Comparison of ENCODE assay signal across 1 fruit fly cellular context in genomic region chr2L:19416602-19417497, dm6.
TF ChIP-seq lines count a peak whose summit lies in the region.

Gene Lectin-galC1 (plus strand): TSS chr2L:19417447.

TF ChIP-seq in whole organism, embryonic, 481 proteins besides CTCF, POLR2A, EP300 and RAD21 (continued from another document and continues in another):
- TF ChIP-seq exex (tag; optimal IDR thresholded peaks at IDR 0.05; lab: Kevin White, UChicago) (peak; percentile 24), Bgb (GFP tag; IDR thresholded peaks at IDR 0.05; lab: Robert Waterston, UW; ENCODE audit: partially characterized antibody) (no peak), CG12659 (GFP tag; optimal IDR thresholded peaks at IDR 0.05; lab: Kevin White, UChicago) (peak; percentile 77), Aef1 (GFP tag; IDR thresholded peaks at IDR 0.05; lab: Robert Waterston, UW) (peak; percentile 76), CG6765 (GFP tag; optimal IDR thresholded peaks at IDR 0.05; lab: Kevin White, UChicago) (no peak), crp (GFP tag; optimal IDR thresholded peaks at IDR 0.05; lab: Kevin White, UChicago) (peak in 1 of 2 experiments; percentile 52), CG12744 (GFP tag; optimal IDR thresholded peaks at IDR 0.05; lab: Kevin White, UChicago) (peak; percentile 79), CG34422 (GFP tag; IDR thresholded peaks at IDR 0.05; lab: Robert Waterston, UW) (peak; percentile 90; the same call in 1 of the 3 replicates), pb (GFP tag; optimal IDR thresholded peaks at IDR 0.05; lab: Kevin White, UChicago) (peak; percentile 70), ham (GFP tag; IDR thresholded peaks at IDR 0.05; lab: Robert Waterston, UW) (no peak), CG13624 (GFP tag; optimal IDR thresholded peaks at IDR 0.05; lab: Kevin White, UChicago) (peak; percentile 82), CG7745 (tag; optimal IDR thresholded peaks at IDR 0.05; lab: Kevin White, UChicago) (peak; percentile 57), CG34224 (GFP tag; IDR thresholded peaks at IDR 0.05; lab: Robert Waterston, UW; ENCODE audit: partially characterized antibody) (no peak), CG17612 (GFP tag; IDR thresholded peaks at IDR 0.05; lab: Robert Waterston, UW) (peak; percentile 14; the same call in 1 of the 2 replicates), MTF-1 (GFP tag; optimal IDR thresholded peaks at IDR 0.05; lab: Kevin White, UChicago; ENCODE audit: borderline replicate concordance) (peak; percentile 80), Hand (GFP tag; optimal IDR thresholded peaks at IDR 0.05; lab: Kevin White, UChicago) (peak; percentile 56), Doc2 (GFP tag; IDR thresholded peaks at IDR 0.05; lab: Robert Waterston, UW) (no peak), CG33557 (GFP tag; optimal IDR thresholded peaks at IDR 0.05; lab: Kevin White, UChicago) (peak; percentile 72), Lim3 (GFP tag; IDR thresholded peaks at IDR 0.05; lab: Robert Waterston, UW) (peak; percentile 59; the same call in 1 of the 2 replicates), CG31441 (GFP tag; IDR thresholded peaks at IDR 0.05; lab: Robert Waterston, UW) (peak; percentile 90), CG4707 (GFP tag; optimal IDR thresholded peaks at IDR 0.05; lab: Kevin White, UChicago) (peak; percentile 60), BtbVII (GFP tag; optimal IDR thresholded peaks at IDR 0.05; lab: Kevin White, UChicago) (peak; percentile 81), CG10366 (GFP tag; IDR thresholded peaks at IDR 0.05; lab: Robert Waterston, UW) (peak; percentile 85), pita (GFP tag; optimal IDR thresholded peaks at IDR 0.05; lab: Kevin White, UChicago) (no peak), danr (GFP tag; IDR thresholded peaks at IDR 0.05; lab: Robert Waterston, UW) (peak; percentile 60), CG8944 (GFP tag; optimal IDR thresholded peaks at IDR 0.05; lab: Kevin White, UChicago) (peak; percentile 89), CG32772 (GFP tag; IDR thresholded peaks at IDR 0.05; lab: Robert Waterston, UW) (peak; percentile 83), pros (GFP tag; optimal IDR thresholded peaks at IDR 0.05; lab: Kevin White, UChicago) (no peak), CG3726 (GFP tag; IDR thresholded peaks at IDR 0.05; lab: Robert Waterston, UW) (0 out of 3 replicates have a peak, but pooled peaks have one; percentile 81), ssp (GFP tag; IDR thresholded peaks at IDR 0.05; lab: Robert Waterston, UW) (no peak; the same call in 1 of the 2 replicates), CG10209 (GFP tag; optimal IDR thresholded peaks at IDR 0.05; lab: Kevin White, UChicago) (peak; percentile 87), CG2678 (tag; optimal IDR thresholded peaks at IDR 0.05; lab: Kevin White, UChicago) (peak; percentile 88), ken (GFP tag; IDR thresholded peaks at IDR 0.05; lab: Robert Waterston, UW) (peak; percentile 87), Jarid2 (GFP tag; optimal IDR thresholded peaks at IDR 0.05; lab: Kevin White, UChicago) (peak; percentile 54), Elba2 (GFP tag; optimal IDR thresholded peaks at IDR 0.05; lab: Kevin White, UChicago) (peak; percentile 15), H2.0 (GFP tag; IDR thresholded peaks at IDR 0.05; lab: Robert Waterston, UW) (peak; percentile 87), h (optimal IDR thresholded peaks at IDR 0.05; lab: Kevin White, UChicago) (no peak), stc (GFP tag; IDR thresholded peaks at IDR 0.05; lab: Robert Waterston, UW) (peak; percentile 88), vfl (GFP tag; optimal IDR thresholded peaks at IDR 0.05; lab: Kevin White, UChicago) (peak; percentile 50), CG7786 (GFP tag; optimal IDR thresholded peaks at IDR 0.05; lab: Kevin White, UChicago) (peak; percentile 74), CG12299 (tag; optimal IDR thresholded peaks at IDR 0.05; lab: Kevin White, UChicago) (peak; percentile 83), Vsx1 (GFP tag; optimal IDR thresholded peaks at IDR 0.05; lab: Kevin White, UChicago) (peak; percentile 53), CG13775 (GFP tag; optimal IDR thresholded peaks at IDR 0.05; lab: Kevin White, UChicago) (peak; percentile 80), Xrp1 (GFP tag; IDR thresholded peaks at IDR 0.05; lab: Robert Waterston, UW) (peak; percentile 92), Ets65A (GFP tag; lab: Kevin White, UChicago) (peak; percentile 96), CG2116 (GFP tag; optimal IDR thresholded peaks at IDR 0.05; lab: Kevin White, UChicago) (peak; percentile 70), CkIIα-i1 (GFP tag; IDR thresholded peaks at IDR 0.05; lab: Robert Waterston, UW) (no peak), CG34376 (GFP tag; optimal IDR thresholded peaks at IDR 0.05; lab: Kevin White, UChicago) (no peak), CG9876 (GFP tag; optimal IDR thresholded peaks at IDR 0.05; lab: Kevin White, UChicago) (peak; percentile 67), corto (GFP tag; optimal IDR thresholded peaks at IDR 0.05; lab: Kevin White, UChicago) (no peak), CG13894 (tag; optimal IDR thresholded peaks at IDR 0.05; lab: Kevin White, UChicago) (no peak), Xbp1 (GFP tag; optimal IDR thresholded peaks at IDR 0.05; lab: Kevin White, UChicago) (peak; percentile 91), Ets97D (GFP tag; optimal IDR thresholded peaks at IDR 0.05; lab: Kevin White, UChicago) (peak; percentile 56), sob (GFP tag; IDR thresholded peaks at IDR 0.05; lab: Robert Waterston, UW) (peak; percentile 79), odd (GFP tag; optimal IDR thresholded peaks at IDR 0.05; lab: Kevin White, UChicago) (peak; percentile 84), ac (GFP tag; optimal IDR thresholded peaks at IDR 0.05; lab: Kevin White, UChicago) (peak; percentile 72), chinmo (GFP tag; IDR thresholded peaks at IDR 0.05; lab: Robert Waterston, UW; ENCODE audit: partially characterized antibody) (0 out of 4 replicates have a peak, but pooled peaks have one; percentile 47), wor (GFP tag; IDR thresholded peaks at IDR 0.05; lab: Robert Waterston, UW) (peak; percentile 77), en (GFP tag; optimal IDR thresholded peaks at IDR 0.05; lab: Kevin White, UChicago) (peak; percentile 87), PHDP (tag; optimal IDR thresholded peaks at IDR 0.05; lab: Kevin White, UChicago) (peak; percentile 88), CG12769 (tag; optimal IDR thresholded peaks at IDR 0.05; lab: Kevin White, UChicago) (peak; percentile 73), GATAe (GFP tag; conservative IDR thresholded peaks at IDR 0.05; lab: Robert Waterston, UW) (no peak), nerfin-1 (tag; optimal IDR thresholded peaks at IDR 0.05; lab: Kevin White, UChicago) (peak; percentile 78), gcm (GFP tag; optimal IDR thresholded peaks at IDR 0.05; lab: Kevin White, UChicago) (peak; percentile 85), cad (GFP tag; optimal IDR thresholded peaks at IDR 0.05; lab: Kevin White, UChicago) (no peak), CG15073 (GFP tag; optimal IDR thresholded peaks at IDR 0.05; lab: Kevin White, UChicago) (peak; percentile 56), CG11456 (GFP tag; IDR thresholded peaks at IDR 0.05; lab: Robert Waterston, UW) (peak; percentile 82), Meics (GFP tag; optimal IDR thresholded peaks at IDR 0.05; lab: Kevin White, UChicago) (peak; percentile 76), Mes4 (GFP tag; optimal IDR thresholded peaks at IDR 0.05; lab: Kevin White, UChicago) (peak; percentile 87), CG12391 (tag; optimal IDR thresholded peaks at IDR 0.05; lab: Kevin White, UChicago) (peak; percentile 89), CG7839 (tag; optimal IDR thresholded peaks at IDR 0.05; lab: Kevin White, UChicago) (peak; percentile 89), CG10431 (GFP tag; optimal IDR thresholded peaks at IDR 0.05; lab: Kevin White, UChicago) (peak; percentile 47), lbe (GFP tag; optimal IDR thresholded peaks at IDR 0.05; lab: Kevin White, UChicago) (no peak), z (GFP tag; IDR thresholded peaks at IDR 0.05; lab: Robert Waterston, UW) (peak; percentile 33; the same call in 1 of the 3 replicates), ci (GFP tag; IDR thresholded peaks at IDR 0.05; lab: Robert Waterston, UW) (peak; percentile 95), bowl (GFP tag; IDR thresholded peaks at IDR 0.05; lab: Robert Waterston, UW) (peak; percentile 25; the same call in 1 of the 2 replicates), ato (GFP tag; IDR thresholded peaks at IDR 0.05; lab: Robert Waterston, UW; ENCODE audit: partially characterized antibody) (no peak), Rx (GFP tag; IDR thresholded peaks at IDR 0.05; lab: Robert Waterston, UW) (peak; percentile 75), CG3838 (GFP tag; optimal IDR thresholded peaks at IDR 0.05; lab: Kevin White, UChicago) (peak; percentile 72), CG11695 (GFP tag; IDR thresholded peaks at IDR 0.05; lab: Robert Waterston, UW) (peak; percentile 82), Myb (GFP tag; optimal IDR thresholded peaks at IDR 0.05; lab: Kevin White, UChicago) (peak; percentile 69), row (GFP tag; IDR thresholded peaks at IDR 0.05; lab: Robert Waterston, UW) (peak; percentile 88), CG12942 (GFP tag; optimal IDR thresholded peaks at IDR 0.05; lab: Kevin White, UChicago) (peak; percentile 82), scrt (GFP tag; optimal IDR thresholded peaks at IDR 0.05; lab: Kevin White, UChicago) (peak; percentile 72), knrl (GFP tag; IDR thresholded peaks at IDR 0.05; lab: Robert Waterston, UW; ENCODE audit: partially characterized antibody) (no peak), CG4820 (GFP tag; optimal IDR thresholded peaks at IDR 0.05; lab: Kevin White, UChicago) (peak; percentile 90), CG14441 (GFP tag; IDR thresholded peaks at IDR 0.05; lab: Robert Waterston, UW) (peak; percentile 83), Atf3 (GFP tag; optimal IDR thresholded peaks at IDR 0.05; lab: Kevin White, UChicago) (peak; percentile 85), CG2129 (GFP tag; IDR thresholded peaks at IDR 0.05; lab: Robert Waterston, UW; ENCODE audit: partially characterized antibody) (no peak), sd (tag; optimal IDR thresholded peaks at IDR 0.05; lab: Kevin White, UChicago) (peak; percentile 81), az2 (GFP tag; optimal IDR thresholded peaks at IDR 0.05; lab: Kevin White, UChicago) (peak; percentile 91), CG16813 (GFP tag; IDR thresholded peaks at IDR 0.05; lab: Robert Waterston, UW; ENCODE audit: partially characterized antibody) (no peak), ERR (GFP tag; optimal IDR thresholded peaks at IDR 0.05; lab: Kevin White, UChicago) (peak; percentile 61), zf30C (GFP tag; optimal IDR thresholded peaks at IDR 0.05; lab: Kevin White, UChicago) (peak; percentile 84), rib (GFP tag; IDR thresholded peaks at IDR 0.05; lab: Robert Waterston, UW) (0 out of 2 replicates have a peak, but pooled peaks have one; percentile 69), CG1647 (GFP tag; optimal IDR thresholded peaks at IDR 0.05; lab: Kevin White, UChicago) (peak; percentile 87), wdn (GFP tag; IDR thresholded peaks at IDR 0.05; lab: Robert Waterston, UW) (peak; percentile 47; the same call in 1 of the 2 replicates), HLH3B (GFP tag; IDR thresholded peaks at IDR 0.05; lab: Robert Waterston, UW) (peak; percentile 80), Dip2 (GFP tag; IDR thresholded peaks at IDR 0.05; lab: Robert Waterston, UW) (no peak), kni (GFP tag; optimal IDR thresholded peaks at IDR 0.05; lab: Kevin White, UChicago) (peak; percentile 29), CG31388 (GFP tag; optimal IDR thresholded peaks at IDR 0.05; lab: Kevin White, UChicago) (peak; percentile 85), dpn (GFP tag; optimal IDR thresholded peaks at IDR 0.05; lab: Kevin White, UChicago) (peak; percentile 82 to 92), CG9817 (tag; optimal IDR thresholded peaks at IDR 0.05; lab: Kevin White, UChicago) (peak; percentile 78), usp (GFP tag; optimal IDR thresholded peaks at IDR 0.05; lab: Kevin White, UChicago) (no peak), seq (GFP tag; IDR thresholded peaks at IDR 0.05; lab: Robert Waterston, UW) (peak; percentile 88), H15 (GFP tag; IDR thresholded peaks at IDR 0.05; lab: Robert Waterston, UW) (peak; percentile 76), ro (GFP tag; IDR thresholded peaks at IDR 0.05; lab: Robert Waterston, UW) (no peak; the same call in 1 of the 2 replicates), mld (GFP tag; IDR thresholded peaks at IDR 0.05; lab: Robert Waterston, UW; ENCODE audit: partially characterized antibody) (no peak), CG12219 (GFP tag; optimal IDR thresholded peaks at IDR 0.05; lab: Kevin White, UChicago) (peak; percentile 85), CG18011 (GFP tag; optimal IDR thresholded peaks at IDR 0.05; lab: Kevin White, UChicago) (peak; percentile 45), amos (GFP tag; IDR thresholded peaks at IDR 0.05; lab: Robert Waterston, UW; ENCODE audit: partially characterized antibody) (no peak), CG4424 (GFP tag; optimal IDR thresholded peaks at IDR 0.05; lab: Kevin White, UChicago) (peak; percentile 88), Sry-β (GFP tag; optimal IDR thresholded peaks at IDR 0.05; lab: Kevin White, UChicago) (no peak), CG18262 (tag; optimal IDR thresholded peaks at IDR 0.05; lab: Kevin White, UChicago) (peak; percentile 90), fru (optimal IDR thresholded peaks at IDR 0.05; lab: Kevin White, UChicago) (no peak), inv (GFP tag; IDR thresholded peaks at IDR 0.05; lab: Robert Waterston, UW; ENCODE audit: partially characterized antibody) (no peak), bigmax (GFP tag; optimal IDR thresholded peaks at IDR 0.05; lab: Kevin White, UChicago) (no peak), chn (GFP tag; optimal IDR thresholded peaks at IDR 0.05; lab: Kevin White, UChicago) (peak; percentile 87), Drgx (GFP tag; IDR thresholded peaks at IDR 0.05; lab: Robert Waterston, UW) (peak; percentile 86), HLH54F (GFP tag; optimal IDR thresholded peaks at IDR 0.05; lab: Kevin White, UChicago) (peak; percentile 78), CG17829 (tag; optimal IDR thresholded peaks at IDR 0.05; lab: Kevin White, UChicago) (peak; percentile 88), cwo (GFP tag; optimal IDR thresholded peaks at IDR 0.05; lab: Kevin White, UChicago) (peak; percentile 65), Taf1 (GFP tag; IDR thresholded peaks at IDR 0.05; lab: Robert Waterston, UW) (peak; percentile 30; the same call in 1 of the 2 replicates), bbx (GFP tag; IDR thresholded peaks at IDR 0.05; lab: Robert Waterston, UW; ENCODE audit: partially characterized antibody) (no peak), CG15011 (GFP tag; optimal IDR thresholded peaks at IDR 0.05; lab: Kevin White, UChicago) (peak; percentile 68), cas (GFP tag; IDR thresholded peaks at IDR 0.05; lab: Robert Waterston, UW) (0 out of 2 replicates have a peak, but pooled peaks have one; percentile 16), CG4282 (GFP tag; optimal IDR thresholded peaks at IDR 0.05; lab: Kevin White, UChicago) (peak; percentile 77), lola (GFP tag; optimal IDR thresholded peaks at IDR 0.05; lab: Kevin White, UChicago) (peak in 1 of 3 experiments; percentile 83), CG17359 (tag; optimal IDR thresholded peaks at IDR 0.05; lab: Kevin White, UChicago) (peak; percentile 92)
